Fruit fly (Drosophila melanogaster) whole organism, adult: ENCODE results near the gene CG17075.

Experiments used
- CG12768 ChIP-seq: fragments of 200-800 bp; sonication (Bioruptor generic); optimal IDR thresholded peaks from 2 replicates; lab custom pipeline; 2017; ENCODE audit warnings: missing biosample characterization, missing genetic modification characterization, mild to moderate bottlenecking, moderate library complexity, missing genetic modification reagents
- CG14711 ChIP-seq: fragments of 200-800 bp; sonication (Bioruptor generic); optimal IDR thresholded peaks from 2 replicates; lab custom pipeline; 2018; ENCODE audit warnings: missing biosample characterization, mild to moderate bottlenecking, missing genetic modification characterization, moderate library complexity
- CG1620 ChIP-seq: fragments of 200-800 bp; sonication (Bioruptor generic); optimal IDR thresholded peaks from 2 replicates; lab custom pipeline; 2016; ENCODE audit warnings: missing biosample characterization, missing genetic modification characterization
- CG33017 ChIP-seq: fragments of 200-800 bp; sonication (Bioruptor generic); optimal IDR thresholded peaks from 2 replicates; lab custom pipeline; 2018; ENCODE audit warnings: missing biosample characterization, mild to moderate bottlenecking, missing genetic modification characterization, moderate library complexity
- CG7045 ChIP-seq: fragments of 200-800 bp; sonication (Bioruptor generic); optimal IDR thresholded peaks from 2 replicates; lab custom pipeline; 2017; ENCODE audit warnings: missing biosample characterization, mild to moderate bottlenecking, missing genetic modification characterization
- Clk ChIP-seq: fragments of 200-800 bp; sonication (Bioruptor generic); optimal IDR thresholded peaks from 2 replicates; lab custom pipeline; 2017; ENCODE audit warnings: missing biosample characterization, missing genetic modification characterization
- Crg-1 ChIP-seq: fragments of 200-800 bp; sonication (Bioruptor generic); optimal IDR thresholded peaks from 2 replicates; lab custom pipeline; 2016; ENCODE audit warnings: missing biosample characterization, missing genetic modification characterization
- Hr96 ChIP-seq: fragments of 200-800 bp; sonication (Bioruptor generic); optimal IDR thresholded peaks from 2 replicates; lab custom pipeline; 2016; ENCODE audit warnings: missing biosample characterization, missing genetic modification characterization
- Mnt ChIP-seq: fragments of 200-800 bp; sonication (Bioruptor generic); optimal IDR thresholded peaks from 2 replicates; lab custom pipeline; 2016; ENCODE audit warnings: missing biosample characterization, mild to moderate bottlenecking, missing genetic modification characterization
- cic ChIP-seq: fragments of 200-800 bp; sonication (Bioruptor generic); optimal IDR thresholded peaks from 2 replicates; lab custom pipeline; 2017; ENCODE audit warnings: missing biosample characterization, mild to moderate bottlenecking, missing genetic modification characterization, moderate library complexity
- cnc ChIP-seq, 2 experiments: fragments of >200 bp; optimal IDR thresholded peaks; 2 replicates each; lab custom pipeline; 2017
- kay ChIP-seq: fragments of 200-800 bp; sonication (Bioruptor generic); peaks from one replicate; lab custom pipeline; 2016; ENCODE audit warnings: missing biosample characterization, missing genetic modification characterization, borderline replicate concordance
- pad ChIP-seq: fragments of 200-800 bp; sonication (Bioruptor generic); optimal IDR thresholded peaks from 3 replicates; lab custom pipeline; 2017; ENCODE audit warnings: missing biosample characterization, missing genetic modification characterization, mild to moderate bottlenecking, moderate library complexity, missing genetic modification reagents
- toe ChIP-seq: fragments of 200-800 bp; sonication (Bioruptor generic); optimal IDR thresholded peaks from 2 replicates; lab custom pipeline; 2016; ENCODE audit warnings: missing biosample characterization, missing genetic modification characterization

dm6 chr2L:221939-222489, 45.3 kb downstream of the CG17075 start:
- TF ChIP-seq toe (GFP tag; lab: Kevin White, UChicago) (no peak), CG7045 (GFP tag; lab: Kevin White, UChicago) (peak; percentile 48), Clk (GFP tag; lab: Kevin White, UChicago) (no peak), CG33017 (tag; lab: Kevin White, UChicago) (no peak), cic (GFP tag; lab: Kevin White, UChicago) (peak; percentile 83), CG14711 (no peak), cnc (optimal IDR thresholded peaks at IDR 0.05; lab: Kevin White, UChicago) (no peak), CG1620 (no peak), kay (GFP tag; lab: Kevin White, UChicago) (no peak), Hr96 (GFP tag; lab: Kevin White, UChicago) (peak; percentile 42), Mnt (GFP tag; lab: Kevin White, UChicago) (peak; percentile 37), pad (peak; percentile 41), CG12768 (GFP tag; lab: Kevin White, UChicago) (peak; percentile 67), Crg-1 (GFP tag; lab: Kevin White, UChicago) (peak; percentile 69)
